Worm (Caenorhabditis elegans) whole organism, young adult: ENCODE data around the gene pfn-3.

ENCODE experiments used
- B0261.1 ChIP-seq: sonication (generic microtip); optimal IDR thresholded peaks from 2 replicates; lab custom pipeline; 2016; ENCODE audit warnings: mild to moderate bottlenecking, missing genetic modification characterization, moderate library complexity, missing compliant biosample characterization
- C06A6.2 ChIP-seq: fragments of 200-800 bp; sonication (Bioruptor generic); conservative IDR thresholded peaks from 2 replicates; pipeline ENCODE4 v1.3.6; 2022; ENCODE audit warnings: missing genetic modification characterization, missing compliant biosample characterization
- F10E7.11 ChIP-seq: sonication (generic microtip); optimal IDR thresholded peaks from 2 replicates; lab custom pipeline; 2017; ENCODE audit warnings: mild to moderate bottlenecking, missing genetic modification characterization, moderate library complexity, missing compliant biosample characterization
- F22D6.2 ChIP-seq: sonication (generic microtip); optimal IDR thresholded peaks from 2 replicates; lab custom pipeline; 2016; ENCODE audit warnings: mild to moderate bottlenecking, missing genetic modification characterization, missing compliant biosample characterization
- F33H1.4 ChIP-seq: fragments of 200-800 bp; sonication (Bioruptor generic); IDR thresholded peaks from 2 replicates; pipeline ENCODE4 v1.3.6; 2022; ENCODE audit warnings: missing genetic modification reagents, missing genetic modification characterization, missing compliant biosample characterization
- K12H6.12 ChIP-seq: fragments of 200-800 bp; sonication (Bioruptor generic); optimal IDR thresholded peaks from 2 replicates; lab custom pipeline; 2018; ENCODE audit warnings: mild to moderate bottlenecking, missing genetic modification characterization, missing compliant biosample characterization
- T26A5.8 ChIP-seq: sonication (generic microtip); optimal IDR thresholded peaks from 2 replicates; lab custom pipeline; 2016; ENCODE audit warnings: missing genetic modification characterization, missing compliant biosample characterization
- Y53G8AR.9 ChIP-seq: fragments of 200-800 bp; sonication (Bioruptor generic); conservative IDR thresholded peaks from 2 replicates; pipeline ENCODE4 v1.3.6; 2022; ENCODE audit warnings: missing genetic modification reagents, missing genetic modification characterization, missing compliant biosample characterization
- ZK185.1 ChIP-seq: sonication (generic microtip); optimal IDR thresholded peaks from 2 replicates; lab custom pipeline; 2016; ENCODE audit warnings: mild to moderate bottlenecking, missing genetic modification characterization, missing compliant biosample characterization; ENCODE audit not compliant: poor library complexity, severe bottlenecking
- akir-1 ChIP-seq: fragments of 200-800 bp; sonication (Bioruptor generic); optimal IDR thresholded peaks from 2 replicates; lab custom pipeline; 2018; ENCODE audit warnings: mild to moderate bottlenecking, missing genetic modification characterization, moderate library complexity, missing compliant biosample characterization
- athp-1 ChIP-seq: sonication (generic microtip); optimal IDR thresholded peaks from 2 replicates; lab custom pipeline; 2017; ENCODE audit warnings: mild to moderate bottlenecking, missing genetic modification characterization, missing compliant biosample characterization
- attf-3 ChIP-seq: fragments of 200-800 bp; sonication (Bioruptor generic); conservative IDR thresholded peaks from 2 replicates; pipeline ENCODE4 v1.3.6; 2022; ENCODE audit warnings: missing genetic modification reagents, missing genetic modification characterization, missing compliant biosample characterization
- attf-5 ChIP-seq: fragments of 200-800 bp; sonication (Bioruptor generic); optimal IDR thresholded peaks from 2 replicates; lab custom pipeline; 2018; ENCODE audit warnings: mild to moderate bottlenecking, missing genetic modification characterization, missing compliant biosample characterization
- attf-6 ChIP-seq: fragments of 200-800 bp; sonication (Bioruptor generic); IDR thresholded peaks from 2 replicates; pipeline ENCODE4 v1.3.6; 2022; ENCODE audit warnings: missing genetic modification reagents, missing genetic modification characterization, missing compliant biosample characterization
- bed-1 ChIP-seq: fragments of 200-800 bp; sonication (Bioruptor generic); IDR thresholded peaks from 2 replicates; pipeline ENCODE4 v1.3.6; 2022; ENCODE audit warnings: missing genetic modification reagents, missing genetic modification characterization, missing compliant biosample characterization
- cebp-2 ChIP-seq: fragments of 200-800 bp; sonication (Bioruptor generic); IDR thresholded peaks from 2 replicates; pipeline ENCODE4 v1.3.6; 2022; ENCODE audit warnings: missing genetic modification characterization, missing compliant biosample characterization
- ceh-100 ChIP-seq: fragments of 200-800 bp; sonication (Bioruptor generic); IDR thresholded peaks from 2 replicates; pipeline ENCODE4 v1.3.6; 2022; ENCODE audit warnings: missing genetic modification reagents, missing genetic modification characterization, missing compliant biosample characterization
- ceh-58 ChIP-seq: fragments of 200-800 bp; sonication (Bioruptor generic); IDR thresholded peaks from 2 replicates; pipeline ENCODE4 v1.3.6; 2022; ENCODE audit warnings: missing genetic modification characterization, missing compliant biosample characterization
- chd-7 ChIP-seq: sonication (generic microtip); optimal IDR thresholded peaks from 2 replicates; lab custom pipeline; 2016; ENCODE audit warnings: mild to moderate bottlenecking, missing genetic modification characterization, moderate library complexity, missing compliant biosample characterization
- dpff-1 ChIP-seq: sonication (generic microtip); optimal IDR thresholded peaks from 2 replicates; lab custom pipeline; 2017; ENCODE audit warnings: mild to moderate bottlenecking, missing genetic modification characterization, missing compliant biosample characterization
- dpl-1 ChIP-seq: fragments of 150-350 bp; optimal IDR thresholded peaks from 2 replicates; lab custom pipeline; 2014; ENCODE audit warnings: missing biosample characterization, missing genetic modification reagents, missing genetic modification characterization
- egl-44 ChIP-seq: fragments of 200-800 bp; sonication (Bioruptor generic); IDR thresholded peaks from 2 replicates; pipeline ENCODE4 v1.3.6; 2022; ENCODE audit warnings: missing genetic modification reagents, missing genetic modification characterization, missing compliant biosample characterization
- hlh-12 ChIP-seq: sonication (generic microtip); optimal IDR thresholded peaks from 2 replicates; lab custom pipeline; 2016; ENCODE audit warnings: missing genetic modification characterization, missing compliant biosample characterization
- hlh-26 ChIP-seq: fragments of 200-800 bp; sonication (Bioruptor generic); conservative IDR thresholded peaks from 2 replicates; pipeline ENCODE4 v1.3.6; 2022; ENCODE audit warnings: missing genetic modification reagents, missing genetic modification characterization, missing compliant biosample characterization
- hrde-1 ChIP-seq: sonication (generic microtip); optimal IDR thresholded peaks from 2 replicates; lab custom pipeline; 2016; ENCODE audit warnings: missing genetic modification characterization, mild to moderate bottlenecking, missing compliant biosample characterization, moderate library complexity, missing genotype, missing genetic modification reagents, borderline replicate concordance
- hsf-1 ChIP-seq: fragments of 200-800 bp; sonication (Bioruptor generic); IDR thresholded peaks from 2 replicates; pipeline ENCODE4 v1.3.6; 2022; ENCODE audit warnings: missing genetic modification reagents, missing genetic modification characterization, missing compliant biosample characterization
- lag-1 ChIP-seq: fragments of 200-800 bp; sonication (Bioruptor generic); IDR thresholded peaks from 2 replicates; pipeline ENCODE4 v1.3.6; 2022; ENCODE audit warnings: missing genetic modification reagents, missing genetic modification characterization, missing compliant biosample characterization
- let-526 ChIP-seq: fragments of 200-800 bp; sonication (Bioruptor generic); IDR thresholded peaks from 2 replicates; pipeline ENCODE4 v1.3.6; 2022; ENCODE audit warnings: missing genetic modification reagents, missing genetic modification characterization, missing compliant biosample characterization
- let-607 ChIP-seq, 2 experiments: fragments of 200-800 bp in 1 of 2; sonication (Bioruptor generic) in 1 of 2; sonication (generic microtip) in 1 of 2; optimal IDR thresholded peaks; 2 replicates each; lab custom pipeline; 2016 to 2018; ENCODE audit warnings: mild to moderate bottlenecking in 2 of 2, missing compliant biosample characterization in 2 of 2, missing genetic modification characterization in 2 of 2, moderate library complexity in 2 of 2, missing genotype in 1 of 2
- lin-40 ChIP-seq: sonication (generic microtip); optimal IDR thresholded peaks from 2 replicates; lab custom pipeline; 2016; ENCODE audit warnings: missing genetic modification characterization, mild to moderate bottlenecking, missing compliant biosample characterization, missing genotype, missing genetic modification reagents
- lin-54 ChIP-seq: fragments of 200-800 bp; sonication (Bioruptor generic); optimal IDR thresholded peaks from 2 replicates; lab custom pipeline; 2018; ENCODE audit warnings: mild to moderate bottlenecking, missing genetic modification characterization, missing compliant biosample characterization
- lsl-1 ChIP-seq: fragments of 200-800 bp; sonication (Bioruptor generic); optimal IDR thresholded peaks from 2 replicates; lab custom pipeline; 2018; ENCODE audit warnings: mild to moderate bottlenecking, missing genetic modification characterization, moderate library complexity, missing compliant biosample characterization
- lsy-27 ChIP-seq: sonication (generic microtip); optimal IDR thresholded peaks from 2 replicates; lab custom pipeline; 2017; ENCODE audit warnings: missing genetic modification characterization, mild to moderate bottlenecking, missing compliant biosample characterization, antibody characterized with exemption, missing genotype, borderline replicate concordance; ENCODE audit not compliant: insufficient read depth
- nhr-179 ChIP-seq: sonication (generic microtip); optimal IDR thresholded peaks from 2 replicates; lab custom pipeline; 2016; ENCODE audit warnings: mild to moderate bottlenecking, missing genetic modification characterization, missing compliant biosample characterization
- nhr-27 ChIP-seq: fragments of 200-800 bp; sonication (Bioruptor generic); optimal IDR thresholded peaks from 2 replicates; lab custom pipeline; 2018; ENCODE audit warnings: mild to moderate bottlenecking, missing genetic modification characterization, moderate library complexity, missing compliant biosample characterization
- pbrm-1 ChIP-seq: fragments of 200-800 bp; sonication (Bioruptor generic); IDR thresholded peaks from 2 replicates; pipeline ENCODE4 v1.3.6; 2022; ENCODE audit warnings: missing genetic modification reagents, missing genetic modification characterization, missing compliant biosample characterization
- pha-4 ChIP-seq: fragments of 150-350 bp; sonication (generic microtip); optimal IDR thresholded peaks from 2 replicates; lab custom pipeline; 2014; ENCODE audit warnings: missing biosample characterization, missing genetic modification reagents, missing genetic modification characterization
- rcor-1 ChIP-seq: fragments of 200-800 bp; sonication (Bioruptor generic); IDR thresholded peaks from 2 replicates; pipeline ENCODE4 v1.3.6; 2022; ENCODE audit warnings: missing genetic modification reagents, missing genetic modification characterization, missing compliant biosample characterization
- sdz-38 ChIP-seq: sonication (generic microtip); optimal IDR thresholded peaks from 2 replicates; lab custom pipeline; 2016; ENCODE audit warnings: missing genotype, missing genetic modification characterization, missing compliant biosample characterization
- sea-2 ChIP-seq: fragments of 200-800 bp; sonication (Bioruptor generic); IDR thresholded peaks from 2 replicates; pipeline ENCODE4 v1.3.6; 2022; ENCODE audit warnings: missing genetic modification characterization, missing compliant biosample characterization
- snpc-1.1 ChIP-seq: sonication (generic microtip); optimal IDR thresholded peaks from 2 replicates; lab custom pipeline; 2017; ENCODE audit warnings: missing genetic modification characterization, mild to moderate bottlenecking, missing compliant biosample characterization, antibody characterized with exemption, moderate library complexity, missing genotype, missing genetic modification reagents; ENCODE audit not compliant: insufficient read depth
- snpc-1.3 ChIP-seq: sonication (generic microtip); optimal IDR thresholded peaks from 2 replicates; lab custom pipeline; 2017; ENCODE audit warnings: missing genetic modification characterization, mild to moderate bottlenecking, missing compliant biosample characterization, antibody characterized with exemption, moderate library complexity, missing genotype, missing genetic modification reagents; ENCODE audit not compliant: insufficient read depth
- snpc-3.4 ChIP-seq: sonication (generic microtip); optimal IDR thresholded peaks from 2 replicates; lab custom pipeline; 2017; ENCODE audit warnings: missing genetic modification characterization, mild to moderate bottlenecking, missing compliant biosample characterization, antibody characterized with exemption, moderate library complexity, missing genotype, missing genetic modification reagents
- ztf-22 ChIP-seq: fragments of 200-800 bp; sonication (Bioruptor generic); optimal IDR thresholded peaks from 2 replicates; lab custom pipeline; 2018; ENCODE audit warnings: mild to moderate bottlenecking, missing genetic modification characterization, moderate library complexity, missing compliant biosample characterization
- ztf-25 ChIP-seq: fragments of 200-800 bp; sonication (Bioruptor generic); IDR thresholded peaks from 2 replicates; pipeline ENCODE4 v1.3.6; 2022; ENCODE audit warnings: missing genetic modification reagents, missing genetic modification characterization, missing compliant biosample characterization
- ztf-28 ChIP-seq: fragments of 200-800 bp; sonication (Bioruptor generic); IDR thresholded peaks from 2 replicates; pipeline ENCODE4 v1.3.6; 2022; ENCODE audit warnings: missing genetic modification reagents, missing genetic modification characterization, missing compliant biosample characterization
- ztf-3 ChIP-seq: fragments of 200-800 bp; sonication (Bioruptor generic); optimal IDR thresholded peaks from 2 replicates; lab custom pipeline; 2018; ENCODE audit warnings: mild to moderate bottlenecking, missing genetic modification characterization, missing compliant biosample characterization
- ztf-6 ChIP-seq: fragments of 200-800 bp; sonication (Bioruptor generic); IDR thresholded peaks from 2 replicates; pipeline ENCODE4 v1.3.6; 2022; ENCODE audit warnings: missing genetic modification reagents, missing genetic modification characterization, missing compliant biosample characterization

pfn-3 gene

ce11 chrX:1093154-1093553 is 12.7 kb upstream of the pfn-3 start (continued):
- TF ChIP-seq ztf-25 (no peak), hlh-26 (GFP tag; lab: Robert Waterston, UW) (no peak), attf-3 (GFP tag; lab: Robert Waterston, UW) (no peak), ZK185.1 (peak; percentile 83), sdz-38 (tag; lab: Kevin White, UChicago) (no peak), nhr-179 (tag; lab: Kevin White, UChicago) (no peak), egl-44 (peak; percentile 82), lin-54 (GFP tag; lab: Kevin White, UChicago) (peak; percentile 46), Y53G8AR.9 (GFP tag; lab: Robert Waterston, UW) (peak; percentile 54; the same call in 1 of the 2 replicates), F10E7.11 (tag; lab: Kevin White, UChicago) (no peak), let-607 (tag; optimal IDR thresholded peaks at IDR 0.05; lab: Kevin White, UChicago) (peak; percentile 49 to 77), T26A5.8 (tag; lab: Kevin White, UChicago) (no peak), attf-5 (GFP tag; lab: Kevin White, UChicago) (peak; percentile 91), akir-1 (GFP tag; lab: Kevin White, UChicago) (no peak), B0261.1 (tag; lab: Kevin White, UChicago) (peak; percentile 8), ztf-28 (GFP tag; lab: Robert Waterston, UW) (no peak), athp-1 (tag; lab: Kevin White, UChicago) (no peak), pha-4 (peak; percentile 26), lag-1 (0 out of 2 replicates have a peak, but pooled peaks have one; percentile 68), snpc-1.1 (no peak), lsy-27 (tag; lab: Kevin White, UChicago) (no peak), let-526 (peak; percentile 58; the same call in 1 of the 2 replicates), attf-6 (GFP tag; lab: Robert Waterston, UW) (no peak), hrde-1 (no peak), dpl-1 (GFP tag; lab: Kevin White, UChicago) (no peak), bed-1 (GFP tag; lab: Robert Waterston, UW) (no peak), snpc-3.4 (tag; lab: Kevin White, UChicago) (no peak), lsl-1 (no peak), C06A6.2 (GFP tag; lab: Robert Waterston, UW) (peak; percentile 78), sea-2 (GFP tag; lab: Robert Waterston, UW) (no peak), K12H6.12 (tag; lab: Kevin White, UChicago) (peak; percentile 95), dpff-1 (tag; lab: Kevin White, UChicago) (no peak), ceh-58 (GFP tag; lab: Robert Waterston, UW) (no peak), hsf-1 (no peak), F22D6.2 (tag; lab: Kevin White, UChicago) (peak; percentile 28), rcor-1 (GFP tag; lab: Robert Waterston, UW) (peak; percentile 79), cebp-2 (GFP tag; lab: Robert Waterston, UW) (no peak), F33H1.4 (no peak), ceh-100 (GFP tag; lab: Robert Waterston, UW) (no peak; the same call in 1 of the 2 replicates)
- TF ChIP-seq, all 124 proteins: peak for 56

- TF ChIP-seq attf-6 (GFP tag; lab: Robert Waterston, UW) (no peak), nhr-27 (tag; lab: Kevin White, UChicago) (no peak), lin-40 (tag; lab: Kevin White, UChicago) (no peak), pha-4 (no peak), lsy-27 (tag; lab: Kevin White, UChicago) (no peak), lag-1 (no peak), hlh-12 (tag; lab: Kevin White, UChicago) (no peak), chd-7 (no peak), attf-5 (GFP tag; lab: Kevin White, UChicago) (peak; percentile 7), snpc-1.3 (peak; percentile 32), ztf-22 (GFP tag; lab: Kevin White, UChicago) (no peak), ztf-6 (GFP tag; lab: Robert Waterston, UW) (no peak), pbrm-1 (GFP tag; lab: Robert Waterston, UW) (peak; percentile 71), ztf-3 (no peak), egl-44 (no peak), ztf-25 (0 out of 2 replicates have a peak, but pooled peaks have one; percentile 53)
These were observed 9.2 kb upstream of the pfn-3 start for ce11 chrX:1089676-1090075.
